Fruit fly (Drosophila melanogaster) whole organism, embryonic: ENCODE measurements around the gene Dap160.
A peak's percentile ranks its signal among the peaks of the same experiment; 100 is the strongest.

ENCODE experiments used
- Abd-B ChIP-seq: fragments of 200-800 bp; sonication (Bioruptor generic); optimal IDR thresholded peaks from 2 replicates; lab custom pipeline; 2018; ENCODE audit warnings: missing biosample characterization, mild to moderate bottlenecking, missing genetic modification characterization, moderate library complexity
- B-H2 ChIP-seq: fragments of 200-800 bp; sonication (Bioruptor generic); optimal IDR thresholded peaks from 2 replicates; lab custom pipeline; 2018; ENCODE audit warnings: missing biosample characterization, mild to moderate bottlenecking, missing genetic modification characterization
- CG1024 ChIP-seq: fragments of 200-800 bp; sonication (Bioruptor generic); IDR thresholded peaks from 2 replicates; pipeline ENCODE4 v1.3.6; 2022; ENCODE audit warnings: missing biosample characterization, missing genetic modification characterization
- CG10267 ChIP-seq: fragments of 200-800 bp; sonication (Bioruptor generic); optimal IDR thresholded peaks from 2 replicates; lab custom pipeline; 2018; ENCODE audit warnings: missing biosample characterization, mild to moderate bottlenecking, missing genetic modification characterization, moderate library complexity
- CG10366 ChIP-seq: fragments of 200-800 bp; sonication (Bioruptor generic); IDR thresholded peaks from 2 replicates; pipeline ENCODE4 v1.3.6; 2022; ENCODE audit warnings: missing biosample characterization, missing genetic modification characterization
- CG11456 ChIP-seq: fragments of 200-800 bp; sonication (Bioruptor generic); IDR thresholded peaks from 3 replicates; pipeline ENCODE4 v1.3.6; 2022; ENCODE audit warnings: missing biosample characterization, missing genetic modification characterization
- CG12659 ChIP-seq: fragments of 200-800 bp; sonication (Bioruptor generic); optimal IDR thresholded peaks from 3 replicates; lab custom pipeline; 2017; ENCODE audit warnings: mild to moderate bottlenecking, missing biosample characterization, missing genetic modification reagents, missing genetic modification characterization
- CG12744 ChIP-seq: fragments of 200-800 bp; sonication (Bioruptor generic); optimal IDR thresholded peaks from 2 replicates; lab custom pipeline; 2016; ENCODE audit warnings: missing biosample characterization, missing genetic modification characterization
- CG12769 ChIP-seq: fragments of 200-800 bp; sonication (Bioruptor generic); optimal IDR thresholded peaks from 2 replicates; lab custom pipeline; 2019; ENCODE audit warnings: missing biosample characterization, mild to moderate bottlenecking, missing genetic modification characterization, moderate library complexity
- CG13775 ChIP-seq: fragments of 200-800 bp; sonication (Bioruptor generic); optimal IDR thresholded peaks from 3 replicates; lab custom pipeline; 2017; ENCODE audit warnings: missing biosample characterization, mild to moderate bottlenecking, missing genetic modification characterization
- CG15514 ChIP-seq: fragments of 200-800 bp; sonication (Bioruptor generic); optimal IDR thresholded peaks from 3 replicates; lab custom pipeline; 2017; ENCODE audit warnings: missing biosample characterization, missing genetic modification characterization, mild to moderate bottlenecking, moderate library complexity, missing genetic modification reagents
- CG17328 ChIP-seq: fragments of 200-800 bp; sonication (Bioruptor generic); IDR thresholded peaks from 2 replicates; pipeline ENCODE4 v1.3.6; 2022; ENCODE audit warnings: missing biosample characterization, missing genetic modification characterization
- CG17612 ChIP-seq: fragments of 200-800 bp; sonication (Bioruptor generic); IDR thresholded peaks from 2 replicates; pipeline ENCODE4 v1.3.6; 2022; ENCODE audit warnings: missing biosample characterization, missing genetic modification characterization
- CG18619 ChIP-seq: fragments of 200-800 bp; sonication (Bioruptor generic); optimal IDR thresholded peaks from 3 replicates; lab custom pipeline; 2017; ENCODE audit warnings: missing biosample characterization, mild to moderate bottlenecking, missing genetic modification characterization
- CG3065 ChIP-seq: fragments of 200-800 bp; sonication (Bioruptor generic); optimal IDR thresholded peaks from 2 replicates; lab custom pipeline; 2016; ENCODE audit warnings: missing biosample characterization, missing genetic modification characterization
- CG32532 ChIP-seq: fragments of 200-800 bp; sonication (Bioruptor generic); IDR thresholded peaks from 2 replicates; pipeline ENCODE4 v1.3.6; 2022; ENCODE audit warnings: missing biosample characterization, missing genetic modification characterization
- CG3995 ChIP-seq: fragments of 200-800 bp; sonication (Bioruptor generic); optimal IDR thresholded peaks from 3 replicates; lab custom pipeline; 2016; ENCODE audit warnings: missing biosample characterization, missing genetic modification characterization
- CG43689 ChIP-seq: fragments of 200-800 bp; sonication (Bioruptor generic); IDR thresholded peaks from 2 replicates; pipeline ENCODE4 v1.3.6; 2022; ENCODE audit warnings: missing biosample characterization, missing genetic modification characterization
- CG6654 ChIP-seq: fragments of 200-800 bp; sonication (Bioruptor generic); optimal IDR thresholded peaks from 2 replicates; lab custom pipeline; 2017; ENCODE audit warnings: missing biosample characterization, mild to moderate bottlenecking, missing genetic modification characterization
- CG7556 ChIP-seq: fragments of 200-800 bp; sonication (Bioruptor generic); optimal IDR thresholded peaks from 2 replicates; lab custom pipeline; 2017; ENCODE audit warnings: missing biosample characterization, mild to moderate bottlenecking, missing genetic modification characterization
- CG8290 ChIP-seq, 3 experiments: fragments of 200-800 bp; sonication (Bioruptor generic); optimal IDR thresholded peaks; 2 replicates each; lab custom pipeline; 2016 to 2019; ENCODE audit warnings: missing biosample characterization in 3 of 3, missing genetic modification characterization in 3 of 3, mild to moderate bottlenecking in 2 of 3, moderate library complexity in 1 of 3
- CG8765 ChIP-seq: fragments of 200-800 bp; sonication (Bioruptor generic); IDR thresholded peaks from 2 replicates; pipeline ENCODE4 v1.3.6; 2022; ENCODE audit warnings: missing biosample characterization, missing genetic modification characterization
- CG9609 ChIP-seq: fragments of 200-800 bp; sonication (Bioruptor generic); optimal IDR thresholded peaks from 3 replicates; lab custom pipeline; 2016; ENCODE audit warnings: missing biosample characterization, missing genetic modification characterization
- Dbx ChIP-seq: fragments of 200-800 bp; sonication (Bioruptor generic); IDR thresholded peaks from 3 replicates; pipeline ENCODE4 v1.3.6; 2022; ENCODE audit warnings: missing biosample characterization, missing genetic modification characterization
- Dek ChIP-seq: fragments of 200-800 bp; sonication (Bioruptor generic); optimal IDR thresholded peaks from 3 replicates; lab custom pipeline; 2019; ENCODE audit warnings: missing biosample characterization, mild to moderate bottlenecking, missing genetic modification characterization, moderate library complexity
- Doc3 ChIP-seq: fragments of 200-800 bp; sonication (Bioruptor generic); IDR thresholded peaks from 3 replicates; pipeline ENCODE4 v1.3.6; 2022; ENCODE audit warnings: missing biosample characterization, missing genetic modification characterization; ENCODE audit not compliant: partially characterized antibody
- ERR ChIP-seq: fragments of 200-800 bp; sonication (Bioruptor generic); optimal IDR thresholded peaks from 2 replicates; lab custom pipeline; 2016; ENCODE audit warnings: missing biosample characterization, missing genetic modification characterization
- Ets65A ChIP-seq: fragments of 200-800 bp; sonication (Bioruptor generic); peaks from one replicate; lab custom pipeline; 2016; ENCODE audit warnings: missing biosample characterization, missing genetic modification characterization
- HLH54F ChIP-seq: fragments of 200-800 bp; sonication (Bioruptor generic); optimal IDR thresholded peaks from 3 replicates; lab custom pipeline; 2016; ENCODE audit warnings: missing biosample characterization, missing genetic modification characterization
- Hmr ChIP-seq: fragments of 200-800 bp; sonication (Bioruptor generic); optimal IDR thresholded peaks from 3 replicates; lab custom pipeline; 2017; ENCODE audit warnings: mild to moderate bottlenecking, missing biosample characterization, missing genetic modification reagents, missing genetic modification characterization
- Jarid2 ChIP-seq: fragments of 200-800 bp; sonication (Bioruptor generic); optimal IDR thresholded peaks from 3 replicates; lab custom pipeline; 2017; ENCODE audit warnings: mild to moderate bottlenecking, missing biosample characterization, missing genetic modification reagents, missing genetic modification characterization
- MBD-R2 ChIP-seq: fragments of 200-800 bp; sonication (Bioruptor generic); IDR thresholded peaks from 2 replicates; pipeline ENCODE4 v1.3.6; 2022; ENCODE audit warnings: missing biosample characterization, missing genetic modification characterization
- Med ChIP-seq: fragments of 200-800 bp; sonication (Bioruptor generic); peaks from one replicate; lab custom pipeline; 2016; ENCODE audit warnings: missing biosample characterization, missing genetic modification characterization, mild to moderate bottlenecking, inconsistent platforms, moderate library complexity
- NC2α ChIP-seq: fragments of 200-800 bp; sonication (Bioruptor generic); optimal IDR thresholded peaks from 2 replicates; lab custom pipeline; 2016; ENCODE audit warnings: missing biosample characterization, missing genetic modification characterization
- Pdp1 ChIP-seq, 2 experiments: fragments of 200-800 bp; sonication (Bioruptor generic); optimal IDR thresholded peaks; 3 replicates each; lab custom pipeline; 2016; ENCODE audit warnings: missing biosample characterization in 2 of 2, missing genetic modification characterization in 2 of 2, mild to moderate bottlenecking in 1 of 2, moderate library complexity in 1 of 2
- Sox100B ChIP-seq: fragments of 200-800 bp; sonication (Bioruptor generic); optimal IDR thresholded peaks from 3 replicates; lab custom pipeline; 2018; ENCODE audit warnings: missing biosample characterization, mild to moderate bottlenecking, missing genetic modification characterization
- Ssrp ChIP-seq: fragments of 200-800 bp; sonication (Bioruptor generic); optimal IDR thresholded peaks from 2 replicates; lab custom pipeline; 2018; ENCODE audit warnings: missing biosample characterization, mild to moderate bottlenecking, missing genetic modification characterization, moderate library complexity
- Tbp ChIP-seq: fragments of >200 bp; optimal IDR thresholded peaks from 2 replicates; lab custom pipeline; 2018; ENCODE audit warnings: missing biosample characterization, missing genetic modification characterization
- bbx ChIP-seq: fragments of 200-800 bp; sonication (Bioruptor generic); IDR thresholded peaks from 2 replicates; pipeline ENCODE4 v1.3.6; 2022; ENCODE audit warnings: missing biosample characterization, missing genetic modification characterization; ENCODE audit not compliant: partially characterized antibody
- crc ChIP-seq: fragments of 200-800 bp; sonication (Bioruptor generic); optimal IDR thresholded peaks from 2 replicates; lab custom pipeline; 2016; ENCODE audit warnings: missing biosample characterization, missing genetic modification characterization
- dan ChIP-seq: fragments of 200-800 bp; sonication (Bioruptor generic); IDR thresholded peaks from 2 replicates; pipeline ENCODE4 v1.3.6; 2022; ENCODE audit warnings: missing biosample characterization, missing genetic modification characterization
- ewg ChIP-seq: fragments of 200-800 bp; sonication (Bioruptor generic); optimal IDR thresholded peaks from 3 replicates; lab custom pipeline; 2017; ENCODE audit warnings: mild to moderate bottlenecking, missing biosample characterization, missing genetic modification reagents, missing genetic modification characterization
- luna ChIP-seq: fragments of 200-800 bp; sonication (Bioruptor generic); optimal IDR thresholded peaks from 2 replicates; lab custom pipeline; 2016; ENCODE audit warnings: missing biosample characterization, missing genetic modification characterization
- mirr ChIP-seq: fragments of 200-800 bp; sonication (Bioruptor generic); optimal IDR thresholded peaks from 3 replicates; lab custom pipeline; 2018; ENCODE audit warnings: missing biosample characterization, mild to moderate bottlenecking, missing genetic modification characterization
- org-1 ChIP-seq: fragments of 200-800 bp; sonication (Bioruptor generic); optimal IDR thresholded peaks from 2 replicates; lab custom pipeline; 2017; ENCODE audit warnings: missing biosample characterization, missing genetic modification characterization
- p53 ChIP-seq: fragments of 200-800 bp; sonication (Bioruptor generic); optimal IDR thresholded peaks from 2 replicates; lab custom pipeline; 2016; ENCODE audit warnings: missing biosample characterization, missing genetic modification characterization
- prd ChIP-seq, 3 experiments: fragments of >200 bp in 2 of 3; fragments of 200-800 bp in 1 of 3; sonication (Bioruptor generic) in 1 of 3; optimal IDR thresholded peaks in 2 of 3; IDR thresholded peaks in 1 of 3; 2 replicates in 2 of 3; 3 replicates in 1 of 3; pipeline versions ENCODE4 v1.3.6 to Lab custom; 2017 to 2022; ENCODE audit warnings: missing biosample characterization in 1 of 3, missing genetic modification characterization in 1 of 3
- toy ChIP-seq: fragments of 200-800 bp; sonication (Bioruptor generic); IDR thresholded peaks from 2 replicates; pipeline ENCODE4 v1.3.6; 2022; ENCODE audit warnings: missing biosample characterization, missing genetic modification characterization
- ttk ChIP-seq: fragments of 200-800 bp; sonication (Bioruptor generic); IDR thresholded peaks from 2 replicates; pipeline ENCODE4 v2.1.2; 2022; ENCODE audit warnings: missing biosample characterization, missing genetic modification characterization
- twi ChIP-seq: fragments of 200-800 bp; optimal IDR thresholded peaks from 2 replicates; lab custom pipeline; 2019; ENCODE audit warnings: missing biosample characterization, mild to moderate bottlenecking, missing genetic modification characterization, moderate library complexity

The Dap160 gene

dm6 chr2L:21142972-21143385, 832 bp upstream of the Dap160 start, which contains the start of gene pths (continued):
- TF ChIP-seq Pdp1 (GFP tag; optimal IDR thresholded peaks at IDR 0.05; lab: Kevin White, UChicago) (peak; percentile 57 to 62), Sox100B (GFP tag; lab: Kevin White, UChicago) (no peak), bbx (peak; percentile 89), CG10366 (GFP tag; lab: Robert Waterston, UW) (0 out of 2 replicates have a peak, but pooled peaks have one; percentile 33), Hmr (GFP tag; lab: Kevin White, UChicago) (peak; percentile 65), Jarid2 (GFP tag; lab: Kevin White, UChicago) (no peak), CG8765 (GFP tag; lab: Robert Waterston, UW) (no peak), Med (GFP tag; lab: Kevin White, UChicago) (peak; percentile 84), Abd-B (GFP tag; lab: Kevin White, UChicago) (no peak), ERR (GFP tag; lab: Kevin White, UChicago) (peak; percentile 40), crc (no peak), CG9609 (GFP tag; lab: Kevin White, UChicago) (peak; percentile 37), CG3995 (GFP tag; lab: Kevin White, UChicago) (peak; percentile 33), CG3065 (GFP tag; lab: Kevin White, UChicago) (no peak), CG11456 (GFP tag; lab: Robert Waterston, UW) (peak; percentile 75; the same call in 1 of the 3 replicates), B-H2 (GFP tag; lab: Kevin White, UChicago) (no peak), p53 (GFP tag; lab: Kevin White, UChicago) (no peak), Dbx (GFP tag; lab: Robert Waterston, UW) (0 out of 3 replicates have a peak, but pooled peaks have one; percentile 34), CG17612 (GFP tag; lab: Robert Waterston, UW) (no peak), ttk (GFP tag; lab: Robert Waterston, UW) (no peak), dan (GFP tag; lab: Robert Waterston, UW) (no peak), CG7556 (no peak), mirr (GFP tag; lab: Kevin White, UChicago) (no peak), CG17328 (0 out of 2 replicates have a peak, but pooled peaks have one; percentile 28), Ets65A (GFP tag; lab: Kevin White, UChicago) (peak; percentile 45), twi (tag; lab: Kevin White, UChicago) (peak; percentile 17), CG12659 (peak; percentile 61), Ssrp (tag; lab: Kevin White, UChicago) (peak; percentile 18), CG15514 (GFP tag; lab: Kevin White, UChicago) (peak; percentile 72), CG18619 (GFP tag; lab: Kevin White, UChicago) (no peak), CG32532 (GFP tag; lab: Robert Waterston, UW) (peak; percentile 65), CG43689 (no peak), CG10267 (peak; percentile 48), org-1 (GFP tag; lab: Kevin White, UChicago) (no peak), CG12769 (tag; lab: Kevin White, UChicago) (peak; percentile 70), CG1024 (GFP tag; lab: Robert Waterston, UW) (peak; percentile 96), ewg (GFP tag; lab: Kevin White, UChicago) (no peak), CG8290 (GFP tag; optimal IDR thresholded peaks at IDR 0.05; lab: Kevin White, UChicago) (peak; percentile 45), CG8290 (tag; optimal IDR thresholded peaks at IDR 0.05; lab: Kevin White, UChicago) (peak in 1 of 2 experiments; percentile 84), Doc3 (GFP tag; lab: Robert Waterston, UW) (peak; percentile 54; the same call in 2 of the 3 replicates), Dek (no peak), toy (GFP tag; lab: Robert Waterston, UW) (no peak), CG6654 (no peak), CG12744 (GFP tag; lab: Kevin White, UChicago) (peak; percentile 22), HLH54F (GFP tag; lab: Kevin White, UChicago) (peak; percentile 60), Tbp (GFP tag; lab: Kevin White, UChicago) (no peak), MBD-R2 (GFP tag; lab: Robert Waterston, UW) (peak; percentile 39), NC2α (GFP tag; lab: Kevin White, UChicago) (peak; percentile 4), prd (optimal IDR thresholded peaks at IDR 0.05; lab: Kevin White, UChicago) (no peak), prd (GFP tag; IDR thresholded peaks at IDR 0.05; lab: Robert Waterston, UW) (peak; percentile 75), luna (GFP tag; lab: Kevin White, UChicago) (no peak), CG13775 (GFP tag; lab: Kevin White, UChicago) (peak; percentile 8)
